Fruit fly (Drosophila melanogaster) whole organism, adult: Measurements from ENCODE around the gene shep.

Experiments
- CG5204 ChIP-seq: fragments of 200-800 bp; sonication (Bioruptor generic); optimal IDR thresholded peaks from 2 replicates; lab custom pipeline; 2016; ENCODE audit warnings: missing biosample characterization, missing genetic modification characterization
- Crg-1 ChIP-seq: fragments of 200-800 bp; sonication (Bioruptor generic); optimal IDR thresholded peaks from 2 replicates; lab custom pipeline; 2016; ENCODE audit warnings: missing biosample characterization, missing genetic modification characterization
- kay ChIP-seq: fragments of 200-800 bp; sonication (Bioruptor generic); peaks from one replicate; lab custom pipeline; 2016; ENCODE audit warnings: missing biosample characterization, missing genetic modification characterization, borderline replicate concordance
- ovo ChIP-seq: fragments of 200-800 bp; sonication (Bioruptor generic); optimal IDR thresholded peaks from 2 replicates; lab custom pipeline; 2016; ENCODE audit warnings: missing biosample characterization, missing genetic modification characterization

DNA sequence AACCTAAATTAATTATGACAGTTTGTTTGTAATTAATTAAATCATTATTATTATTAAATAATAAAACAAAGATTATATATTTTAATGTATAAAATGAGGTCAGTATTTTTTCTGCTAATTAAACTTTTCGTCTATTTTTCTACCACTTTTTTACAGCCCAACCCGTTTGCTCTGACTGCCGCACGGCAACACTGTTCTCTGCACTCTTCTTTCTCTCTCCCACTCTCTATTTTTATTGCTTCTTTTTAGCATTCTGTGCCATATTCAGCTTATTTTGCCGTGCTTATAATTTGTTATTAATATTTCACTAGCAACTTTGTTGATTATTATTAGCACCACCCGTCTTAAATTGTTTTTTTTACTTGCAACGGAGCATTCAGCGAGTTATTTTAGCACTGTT lies 1.2 kb downstream of the shep start:
- TF ChIP-seq Crg-1: no peak
- no peak for TF ChIP-seq CG5204 (GFP tag; lab: Kevin White, UChicago)
- no peak for TF ChIP-seq kay (GFP tag; lab: Kevin White, UChicago)
- no peak for TF ChIP-seq ovo (GFP tag; lab: Kevin White, UChicago)
